Worm (Caenorhabditis elegans) whole organism, L3 larva: Measurements from ENCODE around the gene tsp-4.

Experiments used
- R02D3.7 ChIP-seq: fragments of 150-350 bp; optimal IDR thresholded peaks from 2 replicates; lab custom pipeline; 2014; ENCODE audit warnings: missing biosample characterization, missing genetic modification characterization
- ZK546.5 ChIP-seq: sonication (generic microtip); optimal IDR thresholded peaks from 2 replicates; lab custom pipeline; 2017; ENCODE audit warnings: missing biosample characterization, missing genetic modification characterization
- aly-2 ChIP-seq: fragments of 150-350 bp; optimal IDR thresholded peaks from 2 replicates; lab custom pipeline; 2014; ENCODE audit warnings: missing biosample characterization, missing genetic modification characterization
- ceh-16 ChIP-seq: sonication (generic microtip); optimal IDR thresholded peaks from 2 replicates; lab custom pipeline; 2017; ENCODE audit warnings: missing biosample characterization, missing genetic modification characterization
- ceh-28 ChIP-seq: fragments of 150-350 bp; optimal IDR thresholded peaks from 2 replicates; lab custom pipeline; 2014; ENCODE audit warnings: missing biosample characterization, missing genetic modification reagents, missing genetic modification characterization
- ceh-82 ChIP-seq: fragments of 150-350 bp; optimal IDR thresholded peaks from 2 replicates; lab custom pipeline; 2014; ENCODE audit warnings: missing biosample characterization, missing genetic modification characterization
- ceh-9 ChIP-seq: sonication (generic microtip); optimal IDR thresholded peaks from 2 replicates; lab custom pipeline; 2018; ENCODE audit warnings: missing biosample characterization, missing genetic modification characterization
- egl-27 ChIP-seq: sonication (generic microtip); optimal IDR thresholded peaks from 4 replicates; lab custom pipeline; 2017; ENCODE audit warnings: missing biosample characterization, missing genetic modification reagents, missing genetic modification characterization
- egl-5 ChIP-seq: fragments of 150-350 bp; optimal IDR thresholded peaks from 2 replicates; lab custom pipeline; 2017; ENCODE audit warnings: missing biosample characterization, missing genetic modification reagents, missing genetic modification characterization, inconsistent platforms
- elt-1 ChIP-seq: fragments of 150-350 bp; optimal IDR thresholded peaks from 2 replicates; lab custom pipeline; 2014; ENCODE audit warnings: missing biosample characterization, missing genetic modification characterization
- elt-2 ChIP-seq: sonication (generic microtip); optimal IDR thresholded peaks from 2 replicates; lab custom pipeline; 2016; ENCODE audit warnings: missing genetic modification reagents, mild to moderate bottlenecking, missing genetic modification characterization, missing compliant biosample characterization
- elt-3 ChIP-seq, 3 experiments: fragments of 150-350 bp in 1 of 3; sonication (generic microtip) in 2 of 3; optimal IDR thresholded peaks; 2 replicates in 2 of 3; 4 replicates in 1 of 3; lab custom pipeline; 2014 to 2017; ENCODE audit warnings: missing biosample characterization in 3 of 3, missing genetic modification characterization in 3 of 3
- eor-1 ChIP-seq, 2 experiments: fragments of 150-350 bp; optimal IDR thresholded peaks; 2 replicates each; lab custom pipeline; 2014 to 2018; ENCODE audit warnings: missing biosample characterization in 2 of 2, missing genetic modification characterization in 2 of 2
- fos-1 ChIP-seq: fragments of 150-350 bp; optimal IDR thresholded peaks from 2 replicates; lab custom pipeline; 2014; ENCODE audit warnings: missing biosample characterization, missing genetic modification characterization
- hmg-11 ChIP-seq: sonication (generic microtip); optimal IDR thresholded peaks from 2 replicates; lab custom pipeline; 2016; ENCODE audit warnings: missing genetic modification characterization, missing compliant biosample characterization
- jun-1 ChIP-seq: fragments of 150-350 bp; optimal IDR thresholded peaks from 2 replicates; lab custom pipeline; 2014; ENCODE audit warnings: missing biosample characterization, missing genetic modification reagents, missing genetic modification characterization
- lin-15B ChIP-seq: fragments of 150-350 bp; optimal IDR thresholded peaks from 2 replicates; lab custom pipeline; 2014; ENCODE audit warnings: missing biosample characterization, missing genetic modification characterization
- lin-39 ChIP-seq: fragments of 150-350 bp; optimal IDR thresholded peaks from 2 replicates; lab custom pipeline; 2018; ENCODE audit warnings: missing biosample characterization, missing genetic modification reagents, missing genetic modification characterization
- lsy-12 ChIP-seq: sonication (generic microtip); optimal IDR thresholded peaks from 2 replicates; lab custom pipeline; 2016; ENCODE audit warnings: mild to moderate bottlenecking, missing genetic modification characterization, missing compliant biosample characterization
- nfya-1 ChIP-seq: sonication (generic microtip); optimal IDR thresholded peaks from 2 replicates; lab custom pipeline; 2017; ENCODE audit warnings: missing genetic modification characterization, mild to moderate bottlenecking, missing compliant biosample characterization, antibody characterized with exemption, moderate library complexity; ENCODE audit not compliant: insufficient read depth
- nhr-12 ChIP-seq: fragments of 150-350 bp; optimal IDR thresholded peaks from 2 replicates; lab custom pipeline; 2014; ENCODE audit warnings: missing biosample characterization, missing genetic modification characterization
- nhr-23 ChIP-seq: fragments of 150-350 bp; optimal IDR thresholded peaks from 2 replicates; lab custom pipeline; 2014; ENCODE audit warnings: missing biosample characterization, missing genetic modification reagents, missing genetic modification characterization
- nhr-25 ChIP-seq: sonication (generic microtip); optimal IDR thresholded peaks from 2 replicates; lab custom pipeline; 2017; ENCODE audit warnings: missing biosample characterization, missing genetic modification characterization
- nhr-43 ChIP-seq: sonication (generic microtip); optimal IDR thresholded peaks from 2 replicates; lab custom pipeline; 2016; ENCODE audit warnings: mild to moderate bottlenecking, missing genetic modification characterization, missing compliant biosample characterization; ENCODE audit not compliant: poor library complexity, severe bottlenecking
- nhr-67 ChIP-seq: fragments of 150-350 bp; optimal IDR thresholded peaks from 2 replicates; lab custom pipeline; 2014; ENCODE audit warnings: missing biosample characterization, missing genetic modification characterization
- nhr-76 ChIP-seq: fragments of 150-350 bp; sonication (generic microtip); optimal IDR thresholded peaks from 5 replicates; lab custom pipeline; 2014; ENCODE audit warnings: missing biosample characterization, missing genetic modification characterization
- nhr-77 ChIP-seq: fragments of 150-350 bp; optimal IDR thresholded peaks from 2 replicates; lab custom pipeline; 2014; ENCODE audit warnings: missing biosample characterization, missing genetic modification characterization
- pha-4 ChIP-seq: fragments of 150-350 bp; optimal IDR thresholded peaks from 2 replicates; lab custom pipeline; 2014; ENCODE audit warnings: missing biosample characterization, missing genetic modification reagents, missing genetic modification characterization
- pqm-1 ChIP-seq: fragments of 150-350 bp; optimal IDR thresholded peaks from 2 replicates; lab custom pipeline; 2017; ENCODE audit warnings: missing biosample characterization, missing genetic modification characterization, inconsistent platforms
- sea-2 ChIP-seq: fragments of 150-350 bp; sonication (generic microtip); optimal IDR thresholded peaks from 4 replicates; lab custom pipeline; 2014; ENCODE audit warnings: missing biosample characterization, missing genetic modification reagents, missing genetic modification characterization
- snpc-4 ChIP-seq: fragments of 150-350 bp; optimal IDR thresholded peaks from 2 replicates; lab custom pipeline; 2014; ENCODE audit warnings: missing biosample characterization, missing genetic modification characterization
- tbx-2 ChIP-seq: sonication (generic microtip); optimal IDR thresholded peaks from 2 replicates; lab custom pipeline; 2016; ENCODE audit warnings: mild to moderate bottlenecking, missing genetic modification characterization, missing compliant biosample characterization
- unc-62 ChIP-seq: fragments of 150-350 bp; sonication (generic microtip); optimal IDR thresholded peaks from 4 replicates; lab custom pipeline; 2014; ENCODE audit warnings: missing biosample characterization, missing genetic modification reagents, missing genetic modification characterization
- zag-1 ChIP-seq: fragments of 150-350 bp; optimal IDR thresholded peaks from 2 replicates; lab custom pipeline; 2014; ENCODE audit warnings: missing biosample characterization, missing genetic modification characterization
- ztf-11 ChIP-seq: fragments of 150-350 bp; optimal IDR thresholded peaks from 2 replicates; lab custom pipeline; 2014; ENCODE audit warnings: missing biosample characterization, missing genetic modification characterization
- ztf-4 ChIP-seq: fragments of 150-350 bp; optimal IDR thresholded peaks from 2 replicates; lab custom pipeline; 2014; ENCODE audit warnings: missing biosample characterization, missing genetic modification characterization

tsp-4 gene

ce11 chrIV:12558925-12559450 is 38.9 kb upstream of the tsp-4 start, which contains the start of the genes ZK795.2 and ZK795.3:
TSS of gene ZK795.2 (minus strand) at chrIV:12558975.
TSS of gene ZK795.3 (plus strand) at chrIV:12559365.
- TF ChIP-seq unc-62 (GFP tag; lab: Kevin White, UChicago) = no peak
- TF ChIP-seq snpc-4 (tag; lab: Kevin White, UChicago) = peak; percentile 47
- TF ChIP-seq tbx-2 = no peak
- TF ChIP-seq ceh-28 (tag; lab: Kevin White, UChicago) = peak; percentile 37
- TF ChIP-seq elt-2 (tag; lab: Kevin White, UChicago) = peak; percentile 6
- TF ChIP-seq pha-4 (tag; lab: Kevin White, UChicago) = peak; percentile 90
- TF ChIP-seq pqm-1 = no peak
- no peak for TF ChIP-seq fos-1 (tag; lab: Kevin White, UChicago)
- no peak for TF ChIP-seq nhr-76 (tag; lab: Kevin White, UChicago)
- no peak for TF ChIP-seq lsy-12 (tag; lab: Kevin White, UChicago)
- peak; percentile 53 for TF ChIP-seq nhr-23
- peak in 1 of 2 experiments; percentile 18 for TF ChIP-seq eor-1 (tag; optimal IDR thresholded peaks at IDR 0.05; lab: Kevin White, UChicago)
- TF ChIP-seq lin-15B (tag; lab: Kevin White, UChicago) = peak; percentile 39
- TF ChIP-seq hmg-11 = peak; percentile 61
- no peak for TF ChIP-seq zag-1 (tag; lab: Kevin White, UChicago)
- TF ChIP-seq nfya-1 (tag; lab: Kevin White, UChicago) = peak; percentile 71
- no peak for TF ChIP-seq nhr-67 (tag; lab: Kevin White, UChicago)
- TF ChIP-seq nhr-12 (tag; lab: Kevin White, UChicago) = no peak
- no peak for TF ChIP-seq ceh-16 (tag; lab: Kevin White, UChicago)
- TF ChIP-seq nhr-43 (tag; lab: Kevin White, UChicago) = peak; percentile 18
- no peak for TF ChIP-seq lin-39 (tag; lab: Kevin White, UChicago)
- TF ChIP-seq elt-3 (tag; optimal IDR thresholded peaks at IDR 0.05; lab: Kevin White, UChicago) = no peak
- no peak for TF ChIP-seq egl-5 (tag; lab: Kevin White, UChicago)

DNA sequence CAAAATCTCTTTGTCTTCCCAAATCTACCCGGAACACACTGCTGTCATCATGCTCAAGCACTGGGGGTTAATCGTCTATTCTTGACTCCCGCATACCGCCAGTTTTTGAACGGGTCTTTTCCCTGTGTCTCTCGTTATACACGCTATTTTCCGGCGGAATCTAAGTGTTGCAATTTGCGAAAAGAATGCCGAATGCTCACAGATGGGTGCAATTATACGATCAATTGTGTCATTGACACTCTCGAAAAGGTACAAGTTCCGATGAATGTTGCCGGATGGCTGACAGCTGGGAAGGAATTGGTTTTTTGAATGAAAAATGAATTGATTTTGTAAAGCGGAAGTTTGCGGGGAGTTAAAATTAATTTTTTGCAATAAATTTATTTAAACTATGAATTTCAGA is 31.9 kb upstream of the tsp-4 start:
- no peak for TF ChIP-seq fos-1 (tag; lab: Kevin White, UChicago)
- no peak for TF ChIP-seq ztf-11
- no peak for TF ChIP-seq elt-2 (tag; lab: Kevin White, UChicago)
- no peak for TF ChIP-seq lin-15B (tag; lab: Kevin White, UChicago)
- TF ChIP-seq sea-2 (GFP tag; lab: Kevin White, UChicago) = no peak
- no peak for TF ChIP-seq pqm-1
- TF ChIP-seq jun-1 (tag; lab: Kevin White, UChicago) = no peak
- no peak for TF ChIP-seq aly-2 (tag; lab: Kevin White, UChicago)
- TF ChIP-seq eor-1 (tag; optimal IDR thresholded peaks at IDR 0.05; lab: Kevin White, UChicago) = no peak
- no peak for TF ChIP-seq nhr-77 (tag; lab: Kevin White, UChicago)
- TF ChIP-seq nfya-1 (tag; lab: Kevin White, UChicago) = no peak
- TF ChIP-seq ceh-28 (tag; lab: Kevin White, UChicago) = no peak
- no peak for TF ChIP-seq R02D3.7 (tag; lab: Kevin White, UChicago)
- TF ChIP-seq nhr-67 (tag; lab: Kevin White, UChicago) = no peak
- no peak for TF ChIP-seq hmg-11
- TF ChIP-seq nhr-25 (tag; lab: Kevin White, UChicago) = no peak
- TF ChIP-seq ceh-16 (tag; lab: Kevin White, UChicago) = no peak
- TF ChIP-seq, all 47 proteins: peak for 0

- TF ChIP-seq lin-15B (tag; lab: Kevin White, UChicago) (no peak), ZK546.5 (tag; lab: Kevin White, UChicago) (no peak), pha-4 (tag; lab: Kevin White, UChicago) (no peak), ztf-4 (tag; lab: Kevin White, UChicago) (no peak), elt-1 (no peak), ceh-9 (tag; lab: Kevin White, UChicago) (no peak)
- TF ChIP-seq, all 47 proteins: peak for 0
Measured at ce11 chrIV:12549014-12549413, 29.0 kb upstream of the tsp-4 start.

- TF ChIP-seq nhr-23 (no peak), nhr-76 (tag; lab: Kevin White, UChicago) (no peak), ztf-11 (no peak), R02D3.7 (tag; lab: Kevin White, UChicago) (no peak), ceh-82 (no peak), unc-62 (GFP tag; lab: Kevin White, UChicago) (no peak), egl-27 (no peak), lin-15B (tag; lab: Kevin White, UChicago) (no peak), snpc-4 (tag; lab: Kevin White, UChicago) (no peak), nhr-67 (tag; lab: Kevin White, UChicago) (no peak), nhr-12 (tag; lab: Kevin White, UChicago) (no peak), nfya-1 (tag; lab: Kevin White, UChicago) (no peak)
Measured at ce11 chrIV:12547824-12548223, 27.8 kb upstream of the tsp-4 start, which contains the start of gene ipmk-1. TSS of gene ipmk-1 (plus strand) at chrIV:12548124.
